Fruit fly (Drosophila melanogaster) whole organism: ENCODE results near the gene nAChRalpha6.

ENCODE experiments used
- CG8478 ChIP-seq: fragments of >200 bp; optimal IDR thresholded peaks from 2 replicates; lab custom pipeline; 2018; ENCODE audit warnings: inconsistent platforms
- Dll ChIP-seq: fragments of >200 bp; optimal IDR thresholded peaks from 2 replicates; lab custom pipeline; 2017
- EcR ChIP-seq, 2 experiments: fragments of >200 bp; optimal IDR thresholded peaks; 2 replicates each; lab custom pipeline; 2017; ENCODE audit warnings: missing biosample characterization in 2 of 2, missing genetic modification characterization in 2 of 2, missing genetic modification reagents in 2 of 2
- pan ChIP-seq: fragments of >200 bp; optimal IDR thresholded peaks from 2 replicates; lab custom pipeline; 2017
- psq ChIP-seq: fragments of >200 bp; optimal IDR thresholded peaks from 2 replicates; lab custom pipeline; 2017
- usp ChIP-seq: fragments of >200 bp; optimal IDR thresholded peaks from 2 replicates; lab custom pipeline; 2017; ENCODE audit warnings: missing biosample characterization, missing genetic modification characterization, mixed read lengths

The nAChRalpha6 gene

dm6 chr2L:9908468-9908967, 22.5 kb upstream of the nAChRalpha6 start, which contains the start of gene CG13124:
CG13124 (minus strand) TSS chr2L:9908633.
- TF ChIP-seq Dll (lab: Kevin White, UChicago) (no peak), pan (no peak), usp (no peak), psq (lab: Kevin White, UChicago) (no peak), EcR (GFP tag; optimal IDR thresholded peaks at IDR 0.05; lab: Kevin White, UChicago) (no peak), CG8478 (no peak)

dm6 chr2L:9907320-9908256, 21.5 kb upstream of the nAChRalpha6 start:
- TF ChIP-seq CG8478: no peak
- TF ChIP-seq pan: no peak
- no peak for TF ChIP-seq usp
- TF ChIP-seq psq (lab: Kevin White, UChicago): no peak

DNA sequence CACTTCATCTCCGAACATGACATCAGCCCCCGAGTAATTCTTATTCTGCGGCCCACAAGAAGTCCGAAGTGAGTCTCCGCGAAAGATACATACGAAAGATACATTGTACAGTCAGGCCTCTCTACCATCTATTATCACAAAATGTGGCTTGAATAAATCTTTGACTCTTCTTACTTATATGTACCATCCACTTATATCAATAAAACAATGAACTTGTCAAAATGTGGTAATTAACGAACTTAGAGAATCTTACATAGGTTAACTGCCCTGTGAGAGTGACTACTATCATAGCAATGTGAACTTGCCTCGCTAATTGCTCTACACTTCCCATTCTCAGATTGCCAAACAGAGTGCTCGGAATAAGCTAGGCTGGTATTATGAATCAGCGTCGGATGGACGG, 20.6 kb upstream of the nAChRalpha6 start:
- no peak for TF ChIP-seq pan
- no peak for TF ChIP-seq CG8478
- no peak for TF ChIP-seq usp
- TF ChIP-seq psq (lab: Kevin White, UChicago): no peak
- TF ChIP-seq Dll (lab: Kevin White, UChicago): no peak
- TF ChIP-seq EcR (GFP tag; optimal IDR thresholded peaks at IDR 0.05; lab: Kevin White, UChicago): no peak

DNA sequence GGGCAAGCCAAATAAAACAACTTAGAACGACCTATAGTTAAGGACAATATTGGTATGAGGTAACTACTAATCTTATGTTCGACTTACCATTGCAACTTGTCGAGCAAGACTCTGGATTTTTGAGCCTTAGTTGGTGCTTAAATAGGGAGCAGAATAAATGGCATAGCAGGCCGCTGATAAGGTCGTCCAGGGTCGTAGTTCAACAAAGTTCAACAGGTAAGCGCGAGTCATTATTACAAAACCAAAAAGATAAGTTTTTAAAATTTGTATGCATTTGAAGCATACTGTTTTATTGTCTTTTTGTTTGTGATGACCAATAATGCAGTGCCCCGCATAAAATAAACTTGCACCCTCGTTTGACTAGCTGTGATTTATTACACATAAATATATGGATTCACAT, 17.0 kb upstream of the nAChRalpha6 start, which contains the start of gene Muc30E:
Muc30E (minus strand) TSS at position 101 of the 400 bp plus-strand sequence.
- no peak for TF ChIP-seq psq (lab: Kevin White, UChicago)

- TF ChIP-seq EcR (GFP tag; optimal IDR thresholded peaks at IDR 0.05; lab: Kevin White, UChicago) (no peak), Dll (lab: Kevin White, UChicago) (no peak), CG8478 (no peak), psq (lab: Kevin White, UChicago) (no peak), pan (no peak), usp (no peak)
These were observed 11.2 kb upstream of the nAChRalpha6 start, which contains the start of gene RpS2 for dm6 chr2L:9897296-9897695. RpS2 (minus strand) TSS chr2L:9897552.

dm6 chr2L:9894871-9895364, 8.9 kb upstream of the nAChRalpha6 start, which contains the start of gene Bka:
Bka (plus strand) TSS chr2L:9895287.
- TF ChIP-seq Dll (lab: Kevin White, UChicago) (no peak), pan (no peak), psq (lab: Kevin White, UChicago) (no peak), CG8478 (no peak), usp (no peak), EcR (GFP tag; optimal IDR thresholded peaks at IDR 0.05; lab: Kevin White, UChicago) (no peak)

- no peak for TF ChIP-seq CG8478
- no peak for TF ChIP-seq Dll (lab: Kevin White, UChicago)
- no peak for TF ChIP-seq EcR (GFP tag; optimal IDR thresholded peaks at IDR 0.05; lab: Kevin White, UChicago)
- TF ChIP-seq pan: no peak
- no peak for TF ChIP-seq psq (lab: Kevin White, UChicago)
- TF ChIP-seq usp: no peak
These were observed 8.1 kb upstream of the nAChRalpha6 start for dm6 chr2L:9894193-9894592.

DNA sequence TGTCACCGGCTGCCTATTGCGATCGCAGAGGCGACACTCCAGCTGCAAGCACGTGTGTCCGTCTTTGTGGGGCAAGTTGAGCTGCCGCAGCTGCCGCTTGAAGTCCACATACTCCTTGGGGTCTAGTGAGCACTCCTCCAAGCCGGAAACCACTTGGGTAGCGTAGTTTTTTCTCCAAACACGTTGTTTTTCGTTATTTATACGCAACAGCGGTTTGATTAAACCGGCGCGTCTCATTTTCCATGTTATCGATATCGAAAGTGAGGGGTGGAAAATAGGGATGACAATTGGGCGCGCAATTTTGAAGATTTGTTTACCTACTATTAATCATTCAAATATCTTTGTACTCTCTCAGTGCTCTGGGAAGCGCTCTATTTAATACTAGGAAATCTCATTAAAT, 7.1 kb upstream of the nAChRalpha6 start, which contains the start of gene mtDNA-helicase:
mtDNA-helicase (minus strand) TSS at position 264 of the 400 bp plus-strand sequence.
- TF ChIP-seq EcR (GFP tag; optimal IDR thresholded peaks at IDR 0.05; lab: Kevin White, UChicago) (no peak), pan (no peak), usp (no peak), Dll (lab: Kevin White, UChicago) (no peak)

DNA sequence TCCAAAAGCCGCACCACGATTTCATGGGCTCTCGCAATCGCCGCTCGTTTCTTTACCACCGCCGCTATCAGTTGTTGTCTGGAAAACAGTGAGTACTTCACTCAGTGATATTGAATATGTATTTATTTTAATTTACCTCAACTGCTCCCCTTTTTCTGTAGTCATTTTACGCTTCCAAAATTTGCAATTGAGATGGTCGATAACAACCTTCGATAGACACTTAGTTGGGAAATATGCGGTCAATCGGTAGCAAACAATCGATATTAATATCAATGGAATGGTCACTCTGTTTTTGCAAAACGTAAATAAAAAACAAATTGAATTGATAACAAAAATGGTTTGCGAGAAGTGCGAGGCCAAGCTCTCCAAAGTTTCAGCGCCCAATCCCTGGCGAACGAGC, 4.5 kb upstream of the nAChRalpha6 start, which contains the start of the genes CG34183 and CG4537:
CG34183 (minus strand) TSS at position 197 of the 400 bp plus-strand sequence.
CG4537 (plus strand) TSS at position 310 of the 400 bp plus-strand sequence.
- TF ChIP-seq Dll (lab: Kevin White, UChicago): no peak

DNA sequence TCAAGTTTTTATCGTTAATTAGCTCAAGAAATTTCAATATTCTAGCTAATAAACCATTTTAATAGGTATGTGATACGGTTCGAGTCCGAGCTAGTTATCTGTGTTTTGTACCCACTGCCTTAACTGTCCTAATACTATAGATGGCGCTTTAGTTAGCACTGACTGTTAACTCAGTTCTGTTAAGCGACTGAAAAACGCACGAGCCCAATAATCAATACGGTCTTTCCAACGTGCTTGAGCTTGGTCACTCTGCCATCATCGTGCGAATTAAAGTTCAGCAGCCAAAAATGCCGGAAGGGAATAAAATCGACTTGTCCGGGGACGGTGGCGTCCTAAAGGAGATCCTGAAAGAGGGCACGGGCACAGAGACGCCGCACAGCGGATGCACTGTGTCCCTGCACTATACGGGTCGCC, 1.8 kb upstream of the nAChRalpha6 start, which contains the start of gene Fkbp59:
Fkbp59 (plus strand) TSS at position 150 of the 414 bp plus-strand sequence.
- TF ChIP-seq pan: no peak
- no peak for TF ChIP-seq EcR (GFP tag; optimal IDR thresholded peaks at IDR 0.05; lab: Kevin White, UChicago)
- no peak for TF ChIP-seq usp
- no peak for TF ChIP-seq CG8478
- no peak for TF ChIP-seq Dll (lab: Kevin White, UChicago)
- TF ChIP-seq psq (lab: Kevin White, UChicago): no peak

- TF ChIP-seq pan: no peak
- no peak for TF ChIP-seq CG8478
- TF ChIP-seq psq (lab: Kevin White, UChicago): no peak
- no peak for TF ChIP-seq EcR (GFP tag; optimal IDR thresholded peaks at IDR 0.05; lab: Kevin White, UChicago)
- no peak for TF ChIP-seq Dll (lab: Kevin White, UChicago)
- no peak for TF ChIP-seq usp
These were observed 3.6 kb downstream of the nAChRalpha6 start for dm6 chr2L:9882393-9882971.

DNA sequence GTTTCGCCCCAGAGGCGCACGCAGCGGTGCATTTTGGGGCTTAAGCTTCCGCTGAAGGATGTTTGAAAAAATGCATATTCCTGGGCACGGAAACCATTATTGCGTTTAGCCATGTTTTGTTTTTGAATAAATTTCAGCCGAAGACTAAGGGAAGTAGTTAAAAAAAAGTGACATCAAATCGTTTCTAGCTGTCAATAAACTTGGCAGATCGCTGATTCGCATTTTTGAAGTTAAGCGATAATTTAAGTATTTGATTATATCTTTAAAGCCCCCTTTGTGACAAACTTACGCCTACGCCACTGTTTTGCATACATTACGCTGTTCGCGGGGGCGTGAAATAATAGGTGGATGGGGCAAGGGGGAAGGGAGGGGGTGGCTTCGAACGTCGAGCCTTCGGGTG, 21.7 kb downstream of the nAChRalpha6 start:
- TF ChIP-seq CG8478 (no peak), psq (lab: Kevin White, UChicago) (no peak), EcR (GFP tag; optimal IDR thresholded peaks at IDR 0.05; lab: Kevin White, UChicago) (no peak), Dll (lab: Kevin White, UChicago) (no peak), usp (no peak), pan (no peak)
